Worm (Caenorhabditis elegans) whole organism, L3 larva: ENCODE results near the gene chil-24.

Experiments
- R02D3.7 ChIP-seq: fragments of 150-350 bp; optimal IDR thresholded peaks from 2 replicates; lab custom pipeline; 2014; ENCODE audit warnings: missing biosample characterization, missing genetic modification characterization
- ZK546.5 ChIP-seq: sonication (generic microtip); optimal IDR thresholded peaks from 2 replicates; lab custom pipeline; 2017; ENCODE audit warnings: missing biosample characterization, missing genetic modification characterization
- aly-2 ChIP-seq: fragments of 150-350 bp; optimal IDR thresholded peaks from 2 replicates; lab custom pipeline; 2014; ENCODE audit warnings: missing biosample characterization, missing genetic modification characterization
- ama-1 ChIP-seq: fragments of 150-350 bp; optimal IDR thresholded peaks from 2 replicates; lab custom pipeline; 2018
- ceh-28 ChIP-seq: fragments of 150-350 bp; optimal IDR thresholded peaks from 2 replicates; lab custom pipeline; 2014; ENCODE audit warnings: missing biosample characterization, missing genetic modification reagents, missing genetic modification characterization
- ceh-82 ChIP-seq: fragments of 150-350 bp; optimal IDR thresholded peaks from 2 replicates; lab custom pipeline; 2014; ENCODE audit warnings: missing biosample characterization, missing genetic modification characterization
- ceh-9 ChIP-seq: sonication (generic microtip); optimal IDR thresholded peaks from 2 replicates; lab custom pipeline; 2018; ENCODE audit warnings: missing biosample characterization, missing genetic modification characterization
- daf-12 ChIP-seq: fragments of 150-350 bp; optimal IDR thresholded peaks from 2 replicates; lab custom pipeline; 2014; ENCODE audit warnings: missing biosample characterization, missing genetic modification reagents, missing genetic modification characterization
- egl-27 ChIP-seq: sonication (generic microtip); optimal IDR thresholded peaks from 4 replicates; lab custom pipeline; 2017; ENCODE audit warnings: missing biosample characterization, missing genetic modification reagents, missing genetic modification characterization
- egl-5 ChIP-seq: fragments of 150-350 bp; optimal IDR thresholded peaks from 2 replicates; lab custom pipeline; 2017; ENCODE audit warnings: missing biosample characterization, missing genetic modification reagents, missing genetic modification characterization, inconsistent platforms
- elt-1 ChIP-seq: fragments of 150-350 bp; optimal IDR thresholded peaks from 2 replicates; lab custom pipeline; 2014; ENCODE audit warnings: missing biosample characterization, missing genetic modification characterization
- eor-1 ChIP-seq, 2 experiments: fragments of 150-350 bp; optimal IDR thresholded peaks; 2 replicates each; lab custom pipeline; 2014 to 2018; ENCODE audit warnings: missing biosample characterization in 2 of 2, missing genetic modification characterization in 2 of 2
- fkh-10 ChIP-seq: sonication (generic microtip); optimal IDR thresholded peaks from 2 replicates; lab custom pipeline; 2017; ENCODE audit warnings: missing biosample characterization, missing genetic modification reagents, missing genetic modification characterization
- fkh-2 ChIP-seq: fragments of 150-350 bp; optimal IDR thresholded peaks from 2 replicates; lab custom pipeline; 2014; ENCODE audit warnings: missing biosample characterization, missing genetic modification reagents, missing genetic modification characterization
- fos-1 ChIP-seq: fragments of 150-350 bp; optimal IDR thresholded peaks from 2 replicates; lab custom pipeline; 2014; ENCODE audit warnings: missing biosample characterization, missing genetic modification characterization
- jun-1 ChIP-seq: fragments of 150-350 bp; optimal IDR thresholded peaks from 2 replicates; lab custom pipeline; 2014; ENCODE audit warnings: missing biosample characterization, missing genetic modification reagents, missing genetic modification characterization
- lin-39 ChIP-seq: fragments of 150-350 bp; optimal IDR thresholded peaks from 2 replicates; lab custom pipeline; 2018; ENCODE audit warnings: missing biosample characterization, missing genetic modification reagents, missing genetic modification characterization
- lsy-12 ChIP-seq: sonication (generic microtip); optimal IDR thresholded peaks from 2 replicates; lab custom pipeline; 2016; ENCODE audit warnings: mild to moderate bottlenecking, missing genetic modification characterization, missing compliant biosample characterization
- mdl-1 ChIP-seq: fragments of 150-350 bp; optimal IDR thresholded peaks from 2 replicates; lab custom pipeline; 2014; ENCODE audit warnings: missing biosample characterization, missing genetic modification characterization
- mml-1 ChIP-seq: fragments of 150-350 bp; sonication (generic microtip); optimal IDR thresholded peaks from 3 replicates; lab custom pipeline; 2014; ENCODE audit warnings: missing biosample characterization, missing genetic modification characterization
- nfya-1 ChIP-seq: sonication (generic microtip); optimal IDR thresholded peaks from 2 replicates; lab custom pipeline; 2017; ENCODE audit warnings: missing genetic modification characterization, mild to moderate bottlenecking, missing compliant biosample characterization, antibody characterized with exemption, moderate library complexity; ENCODE audit not compliant: insufficient read depth
- nhr-11 ChIP-seq: fragments of 150-350 bp; optimal IDR thresholded peaks from 2 replicates; lab custom pipeline; 2014; ENCODE audit warnings: missing biosample characterization, missing genetic modification characterization
- nhr-12 ChIP-seq: fragments of 150-350 bp; optimal IDR thresholded peaks from 2 replicates; lab custom pipeline; 2014; ENCODE audit warnings: missing biosample characterization, missing genetic modification characterization
- nhr-23 ChIP-seq: fragments of 150-350 bp; optimal IDR thresholded peaks from 2 replicates; lab custom pipeline; 2014; ENCODE audit warnings: missing biosample characterization, missing genetic modification reagents, missing genetic modification characterization
- nhr-25 ChIP-seq: sonication (generic microtip); optimal IDR thresholded peaks from 2 replicates; lab custom pipeline; 2017; ENCODE audit warnings: missing biosample characterization, missing genetic modification characterization
- nhr-28 ChIP-seq: fragments of 150-350 bp; optimal IDR thresholded peaks from 2 replicates; lab custom pipeline; 2014; ENCODE audit warnings: missing biosample characterization, missing genetic modification characterization
- nhr-76 ChIP-seq: fragments of 150-350 bp; sonication (generic microtip); optimal IDR thresholded peaks from 5 replicates; lab custom pipeline; 2014; ENCODE audit warnings: missing biosample characterization, missing genetic modification characterization
- nhr-77 ChIP-seq: fragments of 150-350 bp; optimal IDR thresholded peaks from 2 replicates; lab custom pipeline; 2014; ENCODE audit warnings: missing biosample characterization, missing genetic modification characterization
- pha-4 ChIP-seq: fragments of 150-350 bp; optimal IDR thresholded peaks from 2 replicates; lab custom pipeline; 2014; ENCODE audit warnings: missing biosample characterization, missing genetic modification reagents, missing genetic modification characterization
- skn-1 ChIP-seq: fragments of 150-350 bp; optimal IDR thresholded peaks from 2 replicates; lab custom pipeline; 2014; ENCODE audit warnings: missing biosample characterization, missing genetic modification characterization
- snpc-4 ChIP-seq: fragments of 150-350 bp; optimal IDR thresholded peaks from 2 replicates; lab custom pipeline; 2014; ENCODE audit warnings: missing biosample characterization, missing genetic modification characterization
- tbx-2 ChIP-seq: sonication (generic microtip); optimal IDR thresholded peaks from 2 replicates; lab custom pipeline; 2016; ENCODE audit warnings: mild to moderate bottlenecking, missing genetic modification characterization, missing compliant biosample characterization
- unc-39 ChIP-seq: sonication (generic microtip); optimal IDR thresholded peaks from 4 replicates; lab custom pipeline; 2017; ENCODE audit warnings: missing biosample characterization, missing genetic modification characterization
- unc-62 ChIP-seq: fragments of 150-350 bp; sonication (generic microtip); optimal IDR thresholded peaks from 4 replicates; lab custom pipeline; 2014; ENCODE audit warnings: missing biosample characterization, missing genetic modification reagents, missing genetic modification characterization
- zag-1 ChIP-seq: fragments of 150-350 bp; optimal IDR thresholded peaks from 2 replicates; lab custom pipeline; 2014; ENCODE audit warnings: missing biosample characterization, missing genetic modification characterization
- ztf-11 ChIP-seq: fragments of 150-350 bp; optimal IDR thresholded peaks from 2 replicates; lab custom pipeline; 2014; ENCODE audit warnings: missing biosample characterization, missing genetic modification characterization
- ztf-4 ChIP-seq: fragments of 150-350 bp; optimal IDR thresholded peaks from 2 replicates; lab custom pipeline; 2014; ENCODE audit warnings: missing biosample characterization, missing genetic modification characterization

The chil-24 gene

ce11 chrII:3129007-3129406 lies at the start of gene chil-24:
TSS of gene chil-24 (plus strand) at chrII:3129162.
- TF ChIP-seq eor-1 (tag; optimal IDR thresholded peaks at IDR 0.05; lab: Kevin White, UChicago) (no peak), nhr-76 (tag; lab: Kevin White, UChicago) (no peak), fkh-10 (GFP tag; lab: Kevin White, UChicago) (no peak), mml-1 (no peak), unc-62 (no peak), R02D3.7 (tag; lab: Kevin White, UChicago) (no peak), ceh-82 (tag; lab: Kevin White, UChicago) (no peak), ztf-11 (tag; lab: Kevin White, UChicago) (no peak), unc-39 (no peak), pha-4 (tag; lab: Kevin White, UChicago) (peak; percentile 53), nhr-23 (tag; lab: Kevin White, UChicago) (peak; percentile 22), skn-1 (tag; lab: Kevin White, UChicago) (no peak), nhr-11 (tag; lab: Kevin White, UChicago) (no peak), daf-12 (no peak), aly-2 (no peak), mdl-1 (tag; lab: Kevin White, UChicago) (no peak), zag-1 (tag; lab: Kevin White, UChicago) (no peak), egl-27 (tag; lab: Kevin White, UChicago) (no peak), nhr-25 (tag; lab: Kevin White, UChicago) (peak; percentile 28), ZK546.5 (tag; lab: Kevin White, UChicago) (no peak), lsy-12 (tag; lab: Kevin White, UChicago) (no peak), snpc-4 (no peak), fkh-2 (no peak), nhr-28 (no peak)

ce11 chrII:3087134-3087533 lies 41.8 kb upstream of the chil-24 start:
- no peak for TF ChIP-seq lin-39
- TF ChIP-seq eor-1 (tag; optimal IDR thresholded peaks at IDR 0.05; lab: Kevin White, UChicago), result no peak
- no peak for TF ChIP-seq nhr-23 (tag; lab: Kevin White, UChicago)
- TF ChIP-seq unc-39, result no peak
- no peak for TF ChIP-seq nhr-77
- TF ChIP-seq, all 47 proteins: peak for 0

- TF ChIP-seq nhr-23 (tag; lab: Kevin White, UChicago), result no peak
- no peak for TF ChIP-seq nhr-76 (tag; lab: Kevin White, UChicago)
- no peak for TF ChIP-seq jun-1 (tag; lab: Kevin White, UChicago)
- TF ChIP-seq pha-4 (tag; lab: Kevin White, UChicago), result no peak
- TF ChIP-seq ztf-11 (tag; lab: Kevin White, UChicago), result no peak
- no peak for TF ChIP-seq tbx-2 (tag; lab: Kevin White, UChicago)
- no peak for TF ChIP-seq elt-1 (tag; lab: Kevin White, UChicago)
- TF ChIP-seq nhr-77, result no peak
- TF ChIP-seq unc-39, result no peak
- TF ChIP-seq ama-1 (lab: Kevin White, UChicago), result no peak
- TF ChIP-seq, all 47 proteins: peak for 0
Observed at ce11 chrII:3091268-3091667, 37.7 kb upstream of the chil-24 start, which contains the start of gene srg-21. TSS of gene srg-21 (minus strand) at chrII:3091368.

ce11 chrII:3093352-3093751 lies 35.6 kb upstream of the chil-24 start, which contains the start of gene srg-22:
TSS of gene srg-22 (minus strand) at chrII:3093452.
- no peak for TF ChIP-seq nhr-12
- no peak for TF ChIP-seq nhr-11 (tag; lab: Kevin White, UChicago)
- no peak for TF ChIP-seq mml-1
- TF ChIP-seq tbx-2 (tag; lab: Kevin White, UChicago), result no peak
- TF ChIP-seq nhr-23 (tag; lab: Kevin White, UChicago), result no peak
- no peak for TF ChIP-seq nfya-1 (tag; lab: Kevin White, UChicago)
- TF ChIP-seq mdl-1 (tag; lab: Kevin White, UChicago), result no peak
- no peak for TF ChIP-seq nhr-77
- TF ChIP-seq ceh-9, result no peak
- TF ChIP-seq unc-62, result no peak
- TF ChIP-seq ZK546.5 (tag; lab: Kevin White, UChicago), result no peak
- TF ChIP-seq ztf-4 (tag; lab: Kevin White, UChicago), result no peak
- TF ChIP-seq R02D3.7 (tag; lab: Kevin White, UChicago), result no peak
- no peak for TF ChIP-seq jun-1 (tag; lab: Kevin White, UChicago)

ce11 chrII:3096060-3096459 lies 32.9 kb upstream of the chil-24 start, which contains the start of gene srg-23:
TSS of gene srg-23 (minus strand) at chrII:3096160.
- no peak for TF ChIP-seq lsy-12 (tag; lab: Kevin White, UChicago)
- TF ChIP-seq ZK546.5 (tag; lab: Kevin White, UChicago), result no peak
- TF ChIP-seq fos-1 (tag; lab: Kevin White, UChicago), result no peak
- TF ChIP-seq R02D3.7 (tag; lab: Kevin White, UChicago), result no peak
- TF ChIP-seq nhr-23 (tag; lab: Kevin White, UChicago), result no peak
- TF ChIP-seq fkh-10 (GFP tag; lab: Kevin White, UChicago), result no peak
- no peak for TF ChIP-seq nhr-12
- TF ChIP-seq eor-1 (tag; optimal IDR thresholded peaks at IDR 0.05; lab: Kevin White, UChicago), result no peak
- no peak for TF ChIP-seq nhr-76 (tag; lab: Kevin White, UChicago)
- no peak for TF ChIP-seq mdl-1 (tag; lab: Kevin White, UChicago)
- TF ChIP-seq zag-1 (tag; lab: Kevin White, UChicago), result no peak
- TF ChIP-seq egl-5 (tag; lab: Kevin White, UChicago), result no peak
- no peak for TF ChIP-seq ztf-4 (tag; lab: Kevin White, UChicago)
- TF ChIP-seq nhr-28, result no peak
- TF ChIP-seq ceh-28 (tag; lab: Kevin White, UChicago), result no peak
- no peak for TF ChIP-seq pha-4 (tag; lab: Kevin White, UChicago)
- no peak for TF ChIP-seq nhr-25 (tag; lab: Kevin White, UChicago)
- TF ChIP-seq nfya-1 (tag; lab: Kevin White, UChicago), result no peak
- no peak for TF ChIP-seq tbx-2 (tag; lab: Kevin White, UChicago)
